Worm (Caenorhabditis elegans) whole organism, late embryonic: ENCODE measurements around the gene Y49E10.4.

ENCODE experiments used
- ama-1 ChIP-seq: fragments of 150-350 bp; optimal IDR thresholded peaks from 2 replicates; lab custom pipeline; 2014
- ceh-14 ChIP-seq: sonication (generic microtip); optimal IDR thresholded peaks from 2 replicates; lab custom pipeline; 2016; ENCODE audit warnings: missing genotype, missing genetic modification characterization, missing compliant biosample characterization
- ceh-2 ChIP-seq: sonication (generic microtip); optimal IDR thresholded peaks from 2 replicates; lab custom pipeline; 2016; ENCODE audit warnings: missing genotype, missing genetic modification characterization, missing compliant biosample characterization
- ceh-6 ChIP-seq: fragments of 200-800 bp; sonication (Bioruptor generic); optimal IDR thresholded peaks from 2 replicates; lab custom pipeline; 2018; ENCODE audit warnings: mild to moderate bottlenecking, missing genetic modification characterization, missing compliant biosample characterization
- che-1 ChIP-seq: sonication (generic microtip); optimal IDR thresholded peaks from 2 replicates; lab custom pipeline; 2016; ENCODE audit warnings: mild to moderate bottlenecking, missing genetic modification characterization, missing compliant biosample characterization
- ets-4 ChIP-seq: sonication (generic microtip); optimal IDR thresholded peaks from 2 replicates; lab custom pipeline; 2016; ENCODE audit warnings: missing genetic modification characterization, missing compliant biosample characterization
- hlh-30 ChIP-seq: sonication (generic microtip); optimal IDR thresholded peaks from 2 replicates; lab custom pipeline; 2017; ENCODE audit warnings: antibody characterized with exemption, missing genetic modification characterization, missing compliant biosample characterization; ENCODE audit not compliant: insufficient read depth
- mec-3 ChIP-seq: sonication (generic microtip); optimal IDR thresholded peaks from 2 replicates; lab custom pipeline; 2016; ENCODE audit warnings: borderline replicate concordance, missing genetic modification characterization, missing compliant biosample characterization
- pha-4 ChIP-seq: fragments of 150-350 bp; optimal IDR thresholded peaks from 2 replicates; lab custom pipeline; 2018; ENCODE audit warnings: missing biosample characterization, missing genetic modification reagents, missing genetic modification characterization
- tbx-2 ChIP-seq: sonication (generic microtip); optimal IDR thresholded peaks from 2 replicates; lab custom pipeline; 2016; ENCODE audit warnings: missing genetic modification characterization, missing compliant biosample characterization
- zip-5 ChIP-seq: sonication (generic microtip); optimal IDR thresholded peaks from 2 replicates; lab custom pipeline; 2016; ENCODE audit warnings: missing genetic modification characterization, missing compliant biosample characterization

DNA sequence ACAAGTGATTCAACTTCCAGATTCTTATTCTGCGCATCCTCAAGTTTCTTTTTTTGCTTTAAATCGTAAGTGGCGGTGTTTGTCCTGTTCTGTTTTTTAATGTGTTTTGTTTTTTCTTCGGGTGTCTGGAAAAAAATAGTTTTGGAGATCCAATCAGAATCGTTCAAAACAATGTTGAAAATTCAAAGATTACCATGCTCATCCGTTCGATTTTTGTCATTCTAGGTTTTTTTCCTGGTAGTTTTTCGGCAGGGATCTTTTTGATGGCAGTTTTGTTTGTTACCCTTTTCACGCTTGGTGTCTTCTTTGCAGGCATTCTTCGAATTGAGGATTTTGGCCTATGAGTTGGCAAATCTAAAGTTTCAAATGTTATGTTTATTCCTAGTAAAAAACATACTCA is 27.0 kb downstream of the Y49E10.4 start:
- TF ChIP-seq ceh-2 (tag; lab: Kevin White, UChicago) = no peak
- TF ChIP-seq ama-1 (lab: Kevin White, UChicago) = no peak
- no peak for TF ChIP-seq ets-4 (tag; lab: Kevin White, UChicago)
- TF ChIP-seq tbx-2 (tag; lab: Kevin White, UChicago) = no peak
- no peak for TF ChIP-seq mec-3 (tag; lab: Kevin White, UChicago)
- no peak for TF ChIP-seq zip-5 (tag; lab: Kevin White, UChicago)
- TF ChIP-seq ceh-14 = no peak
- no peak for TF ChIP-seq pha-4 (tag; lab: Kevin White, UChicago)
- no peak for TF ChIP-seq hlh-30
- no peak for TF ChIP-seq che-1 (tag; lab: Kevin White, UChicago)
- no peak for TF ChIP-seq ceh-6 (GFP tag; lab: Kevin White, UChicago)
